Worm (Caenorhabditis elegans) whole organism, mixed stage, embryonic: ENCODE measurements around the gene aakg-3.

Source experiments
- lin-13 ChIP-seq: fragments of 150-350 bp; optimal IDR thresholded peaks from 2 replicates; lab custom pipeline; 2014; ENCODE audit warnings: missing biosample characterization, missing genetic modification characterization
- pha-4 ChIP-seq: fragments of 150-350 bp; optimal IDR thresholded peaks from 2 replicates; lab custom pipeline; 2018; ENCODE audit warnings: missing biosample characterization, missing genetic modification reagents, missing genetic modification characterization
- zip-8 ChIP-seq: fragments of 150-350 bp; optimal IDR thresholded peaks from 2 replicates; lab custom pipeline; 2014; ENCODE audit warnings: missing biosample characterization, missing genetic modification characterization

ce11 chrX:2943611-2944010 is 32.6 kb upstream of the aakg-3 start:
- TF ChIP-seq lin-13 (tag; lab: Kevin White, UChicago) (no peak), pha-4 (tag; lab: Kevin White, UChicago) (no peak), zip-8 (tag; lab: Kevin White, UChicago) (no peak)
